Fruit fly (Drosophila melanogaster) whole organism, wandering third instar larva: ENCODE data around the gene Spt7.

ENCODE experiments used
- Abd-B ChIP-seq: fragments of >200 bp; optimal IDR thresholded peaks from 2 replicates; lab custom pipeline; 2017; ENCODE audit warnings: missing biosample characterization, missing genetic modification characterization
- CG9705 ChIP-seq: fragments of 200-800 bp; sonication (Bioruptor generic); optimal IDR thresholded peaks from 2 replicates; lab custom pipeline; 2018; ENCODE audit warnings: missing biosample characterization, mild to moderate bottlenecking, missing genetic modification characterization
- OdsH ChIP-seq: fragments of 200-800 bp; sonication (Bioruptor generic); optimal IDR thresholded peaks from 2 replicates; lab custom pipeline; 2016; ENCODE audit warnings: missing biosample characterization, mild to moderate bottlenecking, missing genetic modification characterization
- h ChIP-seq: fragments of 200-800 bp; sonication (Bioruptor generic); optimal IDR thresholded peaks from 3 replicates; lab custom pipeline; 2016; ENCODE audit warnings: missing biosample characterization, mild to moderate bottlenecking, missing genetic modification characterization
- jim ChIP-seq: fragments of 175-275, 200-325 bp; sonication (Bioruptor generic); optimal IDR thresholded peaks from 2 replicates; lab custom pipeline; 2016; ENCODE audit warnings: missing biosample characterization, mild to moderate bottlenecking, missing genetic modification characterization
- woc ChIP-seq: sonication (Bioruptor generic); optimal IDR thresholded peaks from 2 replicates; lab custom pipeline; 2016; ENCODE audit warnings: missing biosample characterization, mild to moderate bottlenecking, missing genetic modification characterization

- no peak for TF ChIP-seq OdsH (GFP tag; lab: Kevin White, UChicago)
- no peak for TF ChIP-seq CG9705 (GFP tag; lab: Kevin White, UChicago)
- TF ChIP-seq woc (GFP tag; lab: Kevin White, UChicago), result no peak
- TF ChIP-seq h (GFP tag; lab: Kevin White, UChicago), result no peak
- no peak for TF ChIP-seq jim (GFP tag; lab: Kevin White, UChicago)
- no peak for TF ChIP-seq Abd-B (GFP tag; lab: Kevin White, UChicago)
Measured at dm6 chrX:17834754-17835153, 15.5 kb upstream of the Spt7 start.
